Fruit fly (Drosophila melanogaster): ENCODE results near the gene Wdr37.

Gene Wdr37

DNA sequence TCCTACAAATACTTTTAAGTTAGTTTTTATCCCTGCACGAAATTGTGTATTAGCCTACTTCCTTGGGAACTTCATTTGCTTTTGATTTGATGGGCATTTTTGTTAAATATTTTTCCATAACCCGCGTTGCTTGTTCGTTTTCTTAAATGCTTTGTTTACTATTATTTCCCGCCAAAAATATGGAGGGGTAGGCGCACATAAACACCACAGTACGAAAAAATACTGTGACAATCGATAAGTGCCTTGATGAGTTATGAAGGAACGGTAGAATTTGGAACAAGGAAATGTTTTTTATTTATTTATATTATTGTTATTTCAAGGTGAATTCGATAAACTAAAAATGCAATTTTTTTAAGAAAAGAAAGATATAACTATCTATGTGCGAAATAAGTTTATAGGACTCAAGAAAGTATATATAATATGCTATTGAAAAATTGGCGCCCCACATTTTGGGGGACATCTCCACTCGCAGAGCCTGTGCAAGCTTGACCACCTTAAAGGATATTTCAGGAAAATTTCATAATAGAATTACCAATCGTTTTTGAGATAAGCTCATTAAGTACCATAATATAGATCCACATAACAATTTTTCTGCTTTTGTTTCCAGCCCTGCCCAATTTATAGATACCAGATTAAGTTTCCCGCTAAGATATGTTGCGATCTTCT lies 36.4 kb downstream of the Wdr37 start, which contains the start of the genes WRNexo and Nup43 (continued):
- peak; percentile 42 for TF ChIP-seq tin (GFP tag; optimal IDR thresholded peaks at IDR 0.05)
- peak; percentile 61 for TF ChIP-seq CG11504 (tag; optimal IDR thresholded peaks at IDR 0.05)
- no peak; the same call in 2 of the 3 replicates for TF ChIP-seq ci (GFP tag; IDR thresholded peaks at IDR 0.05)
- no peak for TF ChIP-seq CG1832 (GFP tag; optimal IDR thresholded peaks at IDR 0.05)
- no peak for TF ChIP-seq CG34376 (GFP tag; optimal IDR thresholded peaks at IDR 0.05)
- peak; percentile 90 for TF ChIP-seq sens (GFP tag)
- TF ChIP-seq CG12942 (GFP tag; optimal IDR thresholded peaks at IDR 0.05), result peak; percentile 28
- TF ChIP-seq trh (GFP tag; optimal IDR thresholded peaks at IDR 0.05), result no peak
- peak; percentile 87 for TF ChIP-seq CG7928 (GFP tag; optimal IDR thresholded peaks at IDR 0.05)
- TF ChIP-seq CG7987 (GFP tag; optimal IDR thresholded peaks at IDR 0.05), result no peak
- peak; percentile 55 for TF ChIP-seq CG31224 (GFP tag; IDR thresholded peaks at IDR 0.05)
- no peak for TF ChIP-seq fu2 (GFP tag; optimal IDR thresholded peaks at IDR 0.05)
- peak; percentile 43; the same call in 1 of the 2 replicates for TF ChIP-seq CG31441 (GFP tag; IDR thresholded peaks at IDR 0.05)
- TF ChIP-seq CG18476 (GFP tag; optimal IDR thresholded peaks at IDR 0.05), result no peak
- TF ChIP-seq CG12155 (GFP tag; optimal IDR thresholded peaks at IDR 0.05), result peak; percentile 40
- TF ChIP-seq lbe (GFP tag; optimal IDR thresholded peaks at IDR 0.05), result no peak
- peak; percentile 37 for TF ChIP-seq CG10209 (GFP tag; optimal IDR thresholded peaks at IDR 0.05)
- TF ChIP-seq CG30431 (GFP tag; optimal IDR thresholded peaks at IDR 0.05), result no peak
- peak; percentile 35 for TF ChIP-seq Oli (tag; optimal IDR thresholded peaks at IDR 0.05)
- no peak for TF ChIP-seq Myb (GFP tag; optimal IDR thresholded peaks at IDR 0.05)
- TF ChIP-seq CG34224 (GFP tag; IDR thresholded peaks at IDR 0.05; ENCODE audit: partially characterized antibody), result no peak
- TF ChIP-seq CG6765 (GFP tag; optimal IDR thresholded peaks at IDR 0.05), result no peak
- TF ChIP-seq CG10462 (GFP tag; optimal IDR thresholded peaks at IDR 0.05), result peak; percentile 19
- TF ChIP-seq TFAM (GFP tag; optimal IDR thresholded peaks at IDR 0.05), result no peak
- peak; percentile 22 for TF ChIP-seq NfI (GFP tag; optimal IDR thresholded peaks at IDR 0.05)
- peak; percentile 38 for TF ChIP-seq Hsf (GFP tag; optimal IDR thresholded peaks at IDR 0.05)
- no peak for TF ChIP-seq sqz (GFP tag; optimal IDR thresholded peaks at IDR 0.05)
- TF ChIP-seq CG2129 (GFP tag; IDR thresholded peaks at IDR 0.05; ENCODE audit: partially characterized antibody), result no peak
- peak; percentile 16 for TF ChIP-seq Elba2 (GFP tag; optimal IDR thresholded peaks at IDR 0.05)
- TF ChIP-seq pum (GFP tag; optimal IDR thresholded peaks at IDR 0.05), result peak; percentile 47
- TF ChIP-seq HLH54F (GFP tag; optimal IDR thresholded peaks at IDR 0.05), result peak; percentile 21
- no peak for TF ChIP-seq ase (GFP tag; IDR thresholded peaks at IDR 0.05)
- no peak for TF ChIP-seq CG12219 (GFP tag; optimal IDR thresholded peaks at IDR 0.05)
- TF ChIP-seq CG4328 (GFP tag; optimal IDR thresholded peaks at IDR 0.05), result no peak
- no peak for TF ChIP-seq Xrp1 (GFP tag; IDR thresholded peaks at IDR 0.05)
- TF ChIP-seq Fer3 (tag; optimal IDR thresholded peaks at IDR 0.05), result no peak
- TF ChIP-seq D19B (GFP tag; optimal IDR thresholded peaks at IDR 0.05), result no peak
- TF ChIP-seq CG3163 (GFP tag; optimal IDR thresholded peaks at IDR 0.05), result no peak
- TF ChIP-seq kay (GFP tag; optimal IDR thresholded peaks at IDR 0.05), result no peak
- peak; percentile 1 for TF ChIP-seq Dad (GFP tag; optimal IDR thresholded peaks at IDR 0.05)
- TF ChIP-seq CG4707 (GFP tag; optimal IDR thresholded peaks at IDR 0.05), result no peak
- 0 out of 2 replicates have a peak, but pooled peaks have one; percentile 20 for TF ChIP-seq Rx (GFP tag; IDR thresholded peaks at IDR 0.05)
- TF ChIP-seq NK7.1 (GFP tag; optimal IDR thresholded peaks at IDR 0.05), result no peak
- no peak for TF ChIP-seq Gsc (GFP tag; IDR thresholded peaks at IDR 0.05)
- peak; percentile 82 for TF ChIP-seq gfzf (GFP tag; optimal IDR thresholded peaks at IDR 0.05)
- TF ChIP-seq ash1 (GFP tag; optimal IDR thresholded peaks at IDR 0.05), result no peak
- TF ChIP-seq slp2 (GFP tag; optimal IDR thresholded peaks at IDR 0.05), result peak; percentile 43
- TF ChIP-seq nerfin-2 (GFP tag; IDR thresholded peaks at IDR 0.05; ENCODE audit: partially characterized antibody), result no peak
- no peak for TF ChIP-seq Fer2 (tag; optimal IDR thresholded peaks at IDR 0.05)
- no peak for TF ChIP-seq eve (GFP tag; optimal IDR thresholded peaks at IDR 0.05)
